Fruit fly (Drosophila melanogaster) whole organism, prepupa: ENCODE measurements around the gene CG32767.

Experiments used
- CG8632 ChIP-seq: fragments of 200-800 bp; sonication (Bioruptor generic); optimal IDR thresholded peaks from 3 replicates; lab custom pipeline; 2016; ENCODE audit warnings: missing biosample characterization, missing genetic modification characterization
- Eip93F ChIP-seq: fragments of 200-800 bp; sonication (Bioruptor generic); optimal IDR thresholded peaks from 2 replicates; lab custom pipeline; 2016; ENCODE audit warnings: missing biosample characterization, mild to moderate bottlenecking, missing genetic modification characterization
- Smox ChIP-seq: fragments of 200-800 bp; sonication (Bioruptor generic); optimal IDR thresholded peaks from 3 replicates; lab custom pipeline; 2016; ENCODE audit warnings: missing biosample characterization, missing genetic modification characterization
- fd59A ChIP-seq: fragments of 200-800 bp; sonication (Bioruptor generic); optimal IDR thresholded peaks from 2 replicates; lab custom pipeline; 2017; ENCODE audit warnings: missing biosample characterization, mild to moderate bottlenecking, missing genetic modification characterization, missing genetic modification reagents
- vri ChIP-seq: fragments of 200-800 bp; sonication (Bioruptor generic); optimal IDR thresholded peaks from 3 replicates; lab custom pipeline; 2016; ENCODE audit warnings: missing biosample characterization, mild to moderate bottlenecking, missing genetic modification characterization

dm6 chrX:5044433-5045110 is 40.0 kb downstream of the CG32767 start:
- TF ChIP-seq Smox (GFP tag; lab: Kevin White, UChicago) (peak; percentile 77), fd59A (GFP tag; lab: Kevin White, UChicago) (peak; percentile 34), CG8632 (GFP tag; lab: Kevin White, UChicago) (peak; percentile 5), vri (GFP tag; lab: Kevin White, UChicago) (peak; percentile 62), Eip93F (GFP tag; lab: Kevin White, UChicago) (peak; percentile 15)
